Worm (Caenorhabditis elegans): Measurements from ENCODE around the gene BE10.4.

DNA sequence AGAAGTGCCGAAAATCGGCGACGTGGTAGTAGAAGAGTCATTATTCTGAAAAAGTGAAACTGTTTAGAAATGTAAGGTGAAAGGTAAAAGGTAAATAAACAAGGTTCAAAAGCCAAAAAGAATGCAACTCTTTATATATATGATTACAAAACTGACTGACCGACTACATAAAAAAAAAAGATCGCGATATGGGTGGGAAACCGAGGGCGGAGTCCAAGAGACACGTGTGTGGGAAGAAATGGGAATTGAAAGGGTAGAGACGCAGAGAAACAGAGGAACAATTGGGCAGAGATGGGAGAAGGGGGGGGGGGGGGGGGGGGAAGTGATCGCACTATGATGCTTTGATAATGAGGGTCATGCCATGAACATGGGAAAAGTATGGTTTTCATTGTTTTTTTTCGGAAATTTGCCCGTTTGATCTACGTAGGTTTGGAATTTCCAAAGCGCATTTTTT is 25.6 kb downstream of the BE10.4 start, which contains the start of gene Y37D8A.4:
- TF ChIP-seq T26A5.8 (tag; optimal IDR thresholded peaks at IDR 0.05), result no peak
- no peak for TF ChIP-seq let-607 (tag; optimal IDR thresholded peaks at IDR 0.05)
- no peak for TF ChIP-seq F52B5.7 (tag; optimal IDR thresholded peaks at IDR 0.05)
- no peak for TF ChIP-seq unc-62 (GFP tag; optimal IDR thresholded peaks at IDR 0.05)
- no peak for TF ChIP-seq T07F8.4 (tag; optimal IDR thresholded peaks at IDR 0.05)
